Fruit fly (Drosophila melanogaster): Measurements from ENCODE around the gene pzg.

The pzg gene

DNA sequence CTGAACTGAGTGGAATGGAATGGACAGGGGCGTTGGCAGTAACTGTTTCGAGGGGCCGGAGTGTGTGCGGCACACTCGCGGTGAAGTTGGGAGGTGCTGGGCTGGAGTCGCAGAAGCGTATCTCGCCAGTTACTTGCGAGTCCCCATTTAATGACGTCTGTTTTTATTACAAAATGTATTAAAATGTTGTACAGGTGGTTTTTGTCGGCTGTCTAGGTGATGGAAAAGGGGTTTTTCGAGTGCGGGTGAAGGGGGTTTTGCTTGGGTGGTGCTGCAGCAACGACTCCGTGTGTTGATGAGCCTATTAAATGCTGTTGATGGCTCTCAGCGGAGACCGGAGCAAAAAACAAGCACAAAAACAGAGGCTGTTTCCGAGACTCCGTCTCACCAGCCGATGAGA lies 34.5 kb upstream of the pzg start (continued):
- TF ChIP-seq slbo (GFP tag; IDR thresholded peaks at IDR 0.05) (peak; percentile 33; the same call in 1 of the 2 replicates), az2 (GFP tag; optimal IDR thresholded peaks at IDR 0.05) (peak; percentile 42), CG34376 (GFP tag; optimal IDR thresholded peaks at IDR 0.05) (no peak), CG4328 (GFP tag; optimal IDR thresholded peaks at IDR 0.05) (no peak), ash1 (GFP tag; optimal IDR thresholded peaks at IDR 0.05) (no peak), hkb (optimal IDR thresholded peaks at IDR 0.05) (no peak), hkb (GFP tag; IDR thresholded peaks at IDR 0.05) (no peak), CG9932 (GFP tag; IDR thresholded peaks at IDR 0.05) (peak; percentile 46), chinmo (GFP tag; IDR thresholded peaks at IDR 0.05; ENCODE audit: partially characterized antibody) (0 out of 4 replicates have a peak, but pooled peaks have one; percentile 60), z (GFP tag; IDR thresholded peaks at IDR 0.05) (peak; percentile 81; the same call in 2 of the 3 replicates), CG9215 (GFP tag; IDR thresholded peaks at IDR 0.05) (0 out of 2 replicates have a peak, but pooled peaks have one; percentile 17), Gug (GFP tag; IDR thresholded peaks at IDR 0.05) (peak; percentile 44; the same call in 1 of the 4 replicates), Adf1 (GFP tag; IDR thresholded peaks at IDR 0.05) (peak; percentile 7; the same call in 1 of the 2 replicates), Med (GFP tag) (peak; percentile 84), Ets97D (GFP tag; optimal IDR thresholded peaks at IDR 0.05) (no peak), Hr3 (GFP tag; optimal IDR thresholded peaks at IDR 0.05) (peak; percentile 17), Atf6 (GFP tag; IDR thresholded peaks at IDR 0.05) (0 out of 2 replicates have a peak, but pooled peaks have one; percentile 30), bsh (GFP tag; optimal IDR thresholded peaks at IDR 0.05) (peak; percentile 18 to 42), tll (GFP tag; optimal IDR thresholded peaks at IDR 0.05) (no peak), CG6689 (GFP tag; IDR thresholded peaks at IDR 0.05) (peak; percentile 48), Abd-B (GFP tag; optimal IDR thresholded peaks at IDR 0.05) (peak; percentile 66), Rfx (GFP tag; IDR thresholded peaks at IDR 0.05) (peak; percentile 31; the same call in 1 of the 2 replicates), CG8388 (GFP tag; optimal IDR thresholded peaks at IDR 0.05) (peak; percentile 7), CG11504 (tag; optimal IDR thresholded peaks at IDR 0.05) (peak; percentile 18), ci (GFP tag; IDR thresholded peaks at IDR 0.05) (0 out of 3 replicates have a peak, but pooled peaks have one; percentile 41), MBD-R2 (GFP tag; IDR thresholded peaks at IDR 0.05) (0 out of 2 replicates have a peak, but pooled peaks have one; percentile 9), CG18262 (tag; optimal IDR thresholded peaks at IDR 0.05) (peak; percentile 12), gro (GFP tag; optimal IDR thresholded peaks at IDR 0.05) (no peak), CG14441 (GFP tag; IDR thresholded peaks at IDR 0.05) (peak; percentile 64), CG2889 (GFP tag; IDR thresholded peaks at IDR 0.05) (0 out of 3 replicates have a peak, but pooled peaks have one; percentile 22), NfI (GFP tag; optimal IDR thresholded peaks at IDR 0.05) (peak; percentile 1), CG12659 (GFP tag; optimal IDR thresholded peaks at IDR 0.05) (peak; percentile 24), lilli (GFP tag; optimal IDR thresholded peaks at IDR 0.05) (peak; percentile 6), onecut (GFP tag; IDR thresholded peaks at IDR 0.05) (0 out of 2 replicates have a peak, but pooled peaks have one; percentile 7), jumu (GFP tag; optimal IDR thresholded peaks at IDR 0.05) (peak; percentile 40), CG5953 (GFP tag; IDR thresholded peaks at IDR 0.05) (0 out of 2 replicates have a peak, but pooled peaks have one; percentile 13), CG10543 (GFP tag; optimal IDR thresholded peaks at IDR 0.05) (peak; percentile 47), CG11456 (GFP tag; IDR thresholded peaks at IDR 0.05) (0 out of 3 replicates have a peak, but pooled peaks have one; percentile 7), sim (GFP tag; IDR thresholded peaks at IDR 0.05) (no peak), tin (GFP tag; optimal IDR thresholded peaks at IDR 0.05) (peak; percentile 31), ind (GFP tag; optimal IDR thresholded peaks at IDR 0.05) (peak; percentile 14), CG17361 (GFP tag; IDR thresholded peaks at IDR 0.05) (no peak), pan (optimal IDR thresholded peaks at IDR 0.05) (no peak), pan (GFP tag; optimal IDR thresholded peaks at IDR 0.05 in 1 of 2, IDR thresholded peaks at IDR 0.05 in 1 of 2) (peak in 1 of 2 experiments; percentile 25), Antp (GFP tag; optimal IDR thresholded peaks at IDR 0.05) (peak; percentile 14), Awh (GFP tag; IDR thresholded peaks at IDR 0.05) (0 out of 2 replicates have a peak, but pooled peaks have one; percentile 9), crol (GFP tag; IDR thresholded peaks at IDR 0.05) (peak; percentile 73), shn (GFP tag; optimal IDR thresholded peaks at IDR 0.05) (peak; percentile 28), chm (GFP tag; IDR thresholded peaks at IDR 0.05) (no peak), ase (GFP tag; IDR thresholded peaks at IDR 0.05) (0 out of 3 replicates have a peak, but pooled peaks have one; percentile 19), vvl (GFP tag; IDR thresholded peaks at IDR 0.05) (0 out of 2 replicates have a peak, but pooled peaks have one; percentile 15)

Data from whole organism, embryonic.